Worm (Caenorhabditis elegans): Measurements from ENCODE around the gene pyp-1.

DNA sequence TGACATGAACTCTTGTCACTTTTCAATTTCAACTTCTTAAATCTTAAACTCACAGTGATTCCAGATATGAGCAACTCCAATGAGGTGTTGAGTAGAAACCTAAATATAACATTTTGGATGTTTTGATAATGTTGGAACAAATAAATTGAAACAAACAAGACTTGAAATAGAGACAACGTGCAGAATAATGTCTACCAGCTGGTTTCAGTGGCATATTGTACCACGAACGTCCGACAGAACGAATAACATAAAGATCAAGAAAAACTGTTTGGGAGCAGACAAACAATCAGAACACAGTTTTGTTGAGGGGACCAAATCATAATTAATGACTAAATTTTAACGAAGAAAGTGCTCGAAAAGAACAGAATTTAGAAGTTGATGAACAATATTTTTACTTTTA lies 45.4 kb downstream of the pyp-1 start, which contains the start of gene gon-1:
- TF ChIP-seq nhr-6 (tag; optimal IDR thresholded peaks at IDR 0.05) (no peak), ctbp-1 (GFP tag; IDR thresholded peaks at IDR 0.05) (no peak), nhr-11 (tag; optimal IDR thresholded peaks at IDR 0.05) (no peak), ceh-28 (tag; optimal IDR thresholded peaks at IDR 0.05) (no peak), daf-16 (GFP tag; optimal IDR thresholded peaks at IDR 0.05) (no peak), daf-16 (tag; optimal IDR thresholded peaks at IDR 0.05) (no peak), hlh-30 (tag; optimal IDR thresholded peaks at IDR 0.05; ENCODE audit: insufficient read depth) (no peak), lin-13 (GFP tag; optimal IDR thresholded peaks at IDR 0.05) (no peak), snpc-4 (tag; optimal IDR thresholded peaks at IDR 0.05) (no peak), aha-1 (tag) (no peak), F10B5.3 (tag; optimal IDR thresholded peaks at IDR 0.05) (no peak), dpl-1 (GFP tag; optimal IDR thresholded peaks at IDR 0.05) (no peak), snpc-1.2 (GFP tag; IDR thresholded peaks at IDR 0.05) (no peak), madf-5 (GFP tag; IDR thresholded peaks at IDR 0.05) (no peak)
